Worm (Caenorhabditis elegans): ENCODE measurements around the gene Y48B6A.5.

Y48B6A.5 gene

ce11 chrII:14175099-14175498 is at the start of gene Y48B6A.5:
Y48B6A.5 (minus strand) TSS chrII:14175199.
- no peak for TF ChIP-seq unc-62 (GFP tag; optimal IDR thresholded peaks at IDR 0.05)

ce11 chrII:14218142-14218541 is 43.1 kb upstream of the Y48B6A.5 start:
- no peak for TF ChIP-seq unc-62 (GFP tag; optimal IDR thresholded peaks at IDR 0.05)

DNA sequence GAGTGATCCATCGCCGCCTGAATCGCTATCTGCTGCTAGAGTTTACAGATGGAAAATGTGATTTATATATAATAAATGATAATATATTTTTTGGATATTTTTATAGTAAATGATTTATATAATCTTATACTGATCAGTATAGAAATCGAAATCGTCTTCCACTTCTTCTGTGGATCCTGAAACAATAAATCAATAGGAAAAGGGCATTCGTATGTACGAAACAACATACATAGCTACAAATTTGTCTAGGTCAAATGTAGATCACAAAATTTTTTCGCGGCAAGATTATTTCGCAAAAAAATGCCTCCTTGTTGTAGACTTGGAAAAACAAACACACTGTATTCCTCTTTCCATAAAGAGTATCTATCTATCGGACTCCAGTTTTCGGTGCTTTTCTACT is 39.1 kb upstream of the Y48B6A.5 start, which contains the start of gene Y48B6A.10:
Gene Y48B6A.10 (plus strand): TSS at position 301 of the 400 bp plus-strand sequence.
- no peak for TF ChIP-seq unc-62 (GFP tag; optimal IDR thresholded peaks at IDR 0.05)

ce11 chrII:14211118-14211517 is 36.1 kb upstream of the Y48B6A.5 start, which contains the start of gene hot-7:
hot-7 (plus strand) TSS chrII:14211418.
- TF ChIP-seq unc-62 (GFP tag; optimal IDR thresholded peaks at IDR 0.05), result no peak

DNA sequence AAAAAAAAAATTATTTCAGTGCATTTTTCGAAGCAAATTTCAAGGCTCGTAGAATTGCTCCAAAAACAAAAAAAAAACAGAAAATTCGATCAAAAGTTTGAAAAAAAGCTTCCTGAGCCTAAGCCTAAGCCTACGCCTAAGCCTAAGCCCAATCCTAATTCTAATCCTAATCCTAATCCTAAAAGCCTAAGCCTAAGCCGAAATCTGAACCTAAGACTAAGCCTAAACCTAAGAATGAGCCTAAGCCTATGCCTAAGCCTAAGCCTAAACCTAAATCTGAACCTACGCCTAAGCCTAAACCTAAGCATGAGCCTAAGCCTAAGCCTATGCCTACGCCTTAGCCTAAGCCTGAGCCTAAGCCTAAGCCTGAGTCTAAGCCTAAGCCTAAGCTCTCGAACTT is 31.2 kb upstream of the Y48B6A.5 start:
- no peak for TF ChIP-seq unc-62 (GFP tag; optimal IDR thresholded peaks at IDR 0.05)

DNA sequence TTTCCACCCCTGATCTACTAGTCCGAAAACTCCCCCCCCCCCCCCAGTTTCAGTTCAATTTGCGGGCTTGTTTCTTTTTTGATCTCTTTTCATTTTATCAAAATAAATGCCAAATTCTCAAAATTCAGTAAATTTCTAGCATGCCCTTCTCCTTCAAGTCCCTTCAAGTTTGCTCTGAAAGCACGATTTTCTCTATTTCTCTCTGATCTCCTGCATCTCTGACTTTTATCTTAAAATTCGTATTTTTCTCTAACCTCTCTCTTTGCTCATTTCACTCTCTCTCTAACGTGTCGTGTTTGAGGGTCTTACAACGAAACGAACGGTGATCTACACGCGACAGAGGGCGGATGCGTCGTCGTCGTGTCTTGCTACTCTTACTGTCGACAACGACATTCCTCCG is 30.3 kb upstream of the Y48B6A.5 start, which contains the start of gene ace-3:
Gene ace-3 (plus strand): TSS at position 301 of the 400 bp plus-strand sequence.
- TF ChIP-seq unc-62 (GFP tag; optimal IDR thresholded peaks at IDR 0.05), result no peak

ce11 chrII:14197499-14198096 is 22.6 kb upstream of the Y48B6A.5 start, which contains the start of gene ace-4:
ace-4 (plus strand) TSS chrII:14198046.
- TF ChIP-seq unc-62 (GFP tag; optimal IDR thresholded peaks at IDR 0.05), result no peak

ce11 chrII:14195931-14196330 is 20.9 kb upstream of the Y48B6A.5 start:
- no peak for TF ChIP-seq unc-62 (GFP tag; optimal IDR thresholded peaks at IDR 0.05)

ce11 chrII:14187456-14187855 is 12.5 kb upstream of the Y48B6A.5 start:
- no peak for TF ChIP-seq unc-62 (GFP tag; optimal IDR thresholded peaks at IDR 0.05)

DNA sequence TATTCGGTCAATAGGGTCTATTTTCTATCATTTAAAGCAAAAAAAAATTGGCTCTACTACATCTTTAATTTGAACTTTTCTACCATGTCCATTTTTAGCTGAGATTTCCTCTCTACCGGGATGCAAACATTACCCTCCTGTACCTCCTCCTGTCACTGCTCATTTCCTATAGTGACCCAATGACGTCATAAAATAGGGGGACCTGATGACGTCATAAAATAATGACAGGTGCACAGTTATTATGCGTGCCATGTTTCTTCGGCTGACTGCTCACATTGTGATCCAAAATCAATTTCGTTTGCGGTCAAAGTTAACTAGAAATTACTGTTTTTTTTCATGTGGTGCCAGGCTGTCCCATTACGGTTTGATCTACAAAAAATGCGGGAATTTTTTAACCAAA is 11.9 kb upstream of the Y48B6A.5 start:
- TF ChIP-seq unc-62 (GFP tag; optimal IDR thresholded peaks at IDR 0.05), result no peak

DNA sequence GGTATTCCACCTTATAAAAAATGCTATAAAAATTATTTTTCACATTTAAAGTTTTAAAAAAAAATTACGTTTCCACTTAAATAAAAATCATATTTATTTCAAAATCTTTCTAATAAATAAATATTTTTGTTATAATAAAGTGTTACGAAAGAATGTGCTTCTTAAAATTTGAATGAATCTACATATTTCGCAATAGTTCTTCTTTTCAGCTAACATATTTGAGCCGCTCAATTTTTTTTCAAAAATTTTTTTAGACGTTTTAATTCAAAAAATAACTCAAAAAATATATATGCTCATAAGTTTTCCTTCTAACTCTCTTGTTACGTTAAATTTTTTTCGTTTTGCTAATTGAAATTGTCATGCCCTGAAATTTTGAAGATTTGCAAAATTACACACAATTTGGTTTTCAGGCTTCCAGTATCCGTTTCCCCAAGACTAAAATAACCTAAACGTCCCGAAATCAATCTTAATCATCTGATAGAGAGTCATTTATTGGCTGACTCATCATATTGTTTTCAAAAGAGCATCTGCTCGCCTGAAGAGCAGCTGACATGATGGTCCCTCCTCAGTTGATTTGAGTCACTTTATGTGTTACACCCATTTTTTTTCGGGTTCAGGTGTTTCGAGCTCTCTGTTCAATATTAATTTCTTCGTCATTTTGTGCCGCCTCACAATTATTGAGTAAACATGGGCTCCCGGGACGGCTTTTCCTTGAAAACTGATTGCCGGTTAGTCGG is 3.4 kb upstream of the Y48B6A.5 start, which contains the start of gene efhd-1:
Gene efhd-1 (plus strand): TSS at position 582 of the 737 bp plus-strand sequence.
- TF ChIP-seq unc-62 (GFP tag; optimal IDR thresholded peaks at IDR 0.05), result no peak

- TF ChIP-seq unc-62 (GFP tag; optimal IDR thresholded peaks at IDR 0.05), result no peak
Measured at ce11 chrII:14176642-14177041, 1.6 kb upstream of the Y48B6A.5 start.

DNA sequence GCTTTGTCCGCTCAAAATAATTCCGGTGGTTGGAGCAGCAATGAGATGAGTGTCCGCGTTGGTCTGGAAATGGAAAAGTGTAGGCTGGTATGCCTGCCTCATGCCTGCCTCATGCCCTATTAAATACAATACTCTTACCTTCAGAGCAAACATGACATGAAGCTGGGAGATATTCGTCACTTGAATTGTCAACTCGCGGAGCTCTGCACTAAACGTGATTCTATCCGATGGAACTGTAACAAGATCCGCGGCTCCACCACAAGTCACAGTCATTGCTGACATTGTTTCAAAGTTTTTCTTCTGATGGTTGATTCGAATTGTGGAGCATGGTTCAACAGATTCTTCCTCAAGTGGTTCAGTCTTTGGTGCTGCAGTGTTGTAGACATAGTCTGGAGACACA is 1.8 kb downstream of the Y48B6A.5 start:
- no peak for TF ChIP-seq unc-62 (GFP tag; optimal IDR thresholded peaks at IDR 0.05)

DNA sequence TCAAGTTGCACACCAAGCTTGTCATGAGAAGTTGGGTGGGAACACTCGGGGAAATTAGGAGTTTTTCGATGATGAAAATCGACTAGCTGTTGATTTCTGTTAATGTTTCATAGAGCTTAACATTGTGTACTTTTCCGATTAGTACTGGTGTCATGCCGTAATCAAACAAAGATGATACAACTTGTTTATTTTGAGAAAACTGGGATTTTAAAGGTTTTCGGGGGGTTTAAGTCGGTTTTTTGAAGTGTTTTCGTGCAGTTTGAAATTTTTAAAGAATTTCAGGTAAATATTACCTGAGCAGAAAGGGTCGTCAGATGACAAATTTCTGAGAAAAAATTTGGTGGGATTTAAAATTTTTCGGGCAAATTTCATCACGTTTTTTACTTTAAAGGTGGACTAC is 3.4 kb downstream of the Y48B6A.5 start, which contains the start of gene eat-2:
Gene eat-2 (minus strand): TSS at position 101 of the 400 bp plus-strand sequence.
- no peak for TF ChIP-seq unc-62 (GFP tag; optimal IDR thresholded peaks at IDR 0.05)

DNA sequence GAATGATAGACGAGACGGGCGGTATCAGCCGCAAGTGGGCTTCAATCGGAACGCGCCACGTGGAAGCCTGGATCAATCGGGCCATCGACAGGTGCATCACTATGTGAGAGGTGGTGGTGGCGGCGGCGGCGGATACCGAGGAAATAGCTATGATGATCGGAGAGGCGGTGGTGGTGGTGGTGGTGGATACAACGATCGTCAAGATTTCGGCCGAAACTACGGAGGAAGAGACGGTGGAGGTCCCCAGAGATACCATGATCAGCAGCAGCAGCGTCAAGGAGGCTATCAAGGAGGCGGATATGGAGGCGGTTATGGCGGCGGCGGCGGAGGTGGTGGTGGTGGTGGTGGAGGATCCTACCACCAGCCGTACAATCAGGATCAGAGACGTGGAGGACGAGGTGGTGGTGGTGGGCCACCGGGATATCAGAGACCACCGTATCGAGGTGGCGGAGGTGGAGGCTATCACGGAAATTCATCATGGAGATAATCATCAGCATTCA is 9.5 kb downstream of the Y48B6A.5 start:
- no peak for TF ChIP-seq unc-62 (GFP tag; optimal IDR thresholded peaks at IDR 0.05)

ce11 chrII:14155259-14156023 is 19.6 kb downstream of the Y48B6A.5 start, which contains the start of the genes rpl-43 and xrn-2:
rpl-43 (plus strand) TSS chrII:14155294.
xrn-2 (plus strand) TSS chrII:14155768.
- TF ChIP-seq unc-62 (GFP tag; optimal IDR thresholded peaks at IDR 0.05), result no peak

Data from whole organism, dauer.